Worm (Caenorhabditis elegans) whole organism, L1 larva: Measurements from ENCODE around the gene sru-9.

Experiments used
- elt-3 ChIP-seq, 6 experiments: fragments of 150-350 bp in 1 of 6; sonication (generic microtip); optimal IDR thresholded peaks; 2 replicates each; lab custom pipeline; 2017 to 2018; ENCODE audit warnings: missing biosample characterization in 6 of 6, missing genetic modification characterization in 6 of 6, inconsistent platforms in 1 of 6
- fos-1 ChIP-seq: fragments of 150-350 bp; optimal IDR thresholded peaks from 2 replicates; lab custom pipeline; 2014; ENCODE audit warnings: missing biosample characterization, missing genetic modification characterization
- unc-30 ChIP-seq: sonication (generic microtip); optimal IDR thresholded peaks from 2 replicates; lab custom pipeline; 2017; ENCODE audit warnings: missing biosample characterization, missing genetic modification characterization

ce11 chrIV:13619203-13619602 is 30.4 kb downstream of the sru-9 start, which contains the start of gene C08F11.3:
- no peak for TF ChIP-seq unc-30 (tag; lab: Kevin White, UChicago)
- no peak for TF ChIP-seq fos-1
- TF ChIP-seq elt-3 (tag; optimal IDR thresholded peaks at IDR 0.05; lab: Kevin White, UChicago): no peak
